Fruit fly (Drosophila melanogaster) Kc167 (cell line): ENCODE measurements around the gene Usp30.

Source experiments
- Myc ChIP-seq: fragments of >200 bp; optimal IDR thresholded peaks from 2 replicates; lab custom pipeline; 2017; ENCODE audit warnings: missing external identifiers
- Sin3A ChIP-seq: fragments of >200 bp; optimal IDR thresholded peaks from 2 replicates; lab custom pipeline; 2018; ENCODE audit warnings: missing external identifiers
- h ChIP-seq: fragments of >200 bp; optimal IDR thresholded peaks from 3 replicates; lab custom pipeline; 2018; ENCODE audit warnings: missing external identifiers
- insv ChIP-seq: fragments of >200 bp; optimal IDR thresholded peaks from 3 replicates; lab custom pipeline; 2018; ENCODE audit warnings: missing external identifiers
- psq ChIP-seq: fragments of >200 bp; optimal IDR thresholded peaks from 2 replicates; lab custom pipeline; 2017; ENCODE audit warnings: missing external identifiers
- ttk ChIP-seq: sonication (Bioruptor generic); optimal IDR thresholded peaks from 2 replicates; lab custom pipeline; 2017; ENCODE audit warnings: missing external identifiers

The Usp30 gene

DNA sequence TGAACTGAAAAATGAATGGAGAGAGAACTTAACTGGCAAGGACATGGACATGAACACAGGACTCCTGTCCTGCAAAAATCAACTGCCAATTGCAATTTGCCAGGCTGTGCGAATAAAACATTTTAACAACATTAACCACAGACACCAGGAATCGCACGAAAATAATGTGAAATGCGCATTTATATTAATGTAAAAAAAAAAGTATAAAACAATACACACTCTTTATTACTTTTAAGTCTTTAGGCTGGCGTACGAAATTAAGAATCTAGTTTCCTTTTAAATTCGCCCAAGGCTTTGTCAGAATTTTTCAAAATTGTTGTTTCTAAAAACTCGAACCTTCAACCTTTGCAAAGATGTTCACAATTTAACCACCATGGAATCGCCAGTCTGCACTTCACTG is 34.6 kb downstream of the Usp30 start, which contains the start of gene CG12729:
Gene CG12729, plus strand, starts transcription at position 301 of the 400 bp plus-strand sequence.
- TF ChIP-seq ttk (lab: Kevin White, UChicago) (no peak), psq (lab: Kevin White, UChicago) (no peak), insv (lab: Kevin White, UChicago) (no peak), Sin3A (lab: Kevin White, UChicago) (no peak), h (lab: Kevin White, UChicago) (no peak), Myc (lab: Kevin White, UChicago) (no peak)

DNA sequence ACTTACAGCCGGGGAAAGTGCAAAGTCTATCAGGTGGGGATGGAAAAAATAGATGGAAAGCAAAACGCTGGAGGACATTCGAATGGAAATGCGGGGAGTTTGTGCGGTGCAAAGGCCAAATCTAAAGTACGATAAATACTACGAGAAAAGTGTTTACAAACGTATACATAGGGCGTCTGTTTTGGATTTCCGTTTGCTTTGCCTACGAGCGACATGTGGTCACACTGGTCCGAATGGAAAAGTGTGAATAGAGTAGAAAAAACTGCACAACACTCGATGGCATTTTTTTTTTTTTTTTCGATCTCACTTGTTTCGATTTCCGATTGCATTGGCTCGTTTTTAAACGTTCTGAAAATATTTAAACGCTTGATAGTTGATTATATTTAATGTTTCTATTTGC is 39.9 kb downstream of the Usp30 start:
- TF ChIP-seq ttk (lab: Kevin White, UChicago): no peak
- no peak for TF ChIP-seq psq (lab: Kevin White, UChicago)
- no peak for TF ChIP-seq Myc (lab: Kevin White, UChicago)
- no peak for TF ChIP-seq h (lab: Kevin White, UChicago)
- TF ChIP-seq Sin3A (lab: Kevin White, UChicago): no peak
- no peak for TF ChIP-seq insv (lab: Kevin White, UChicago)
